Worm (Caenorhabditis elegans) whole organism, L2 larva: Measurements from ENCODE around the gene R03G8.1.
A peak's percentile ranks its signal among the peaks of the same experiment; 100 is the strongest.

Experiments
- C34F6.9 ChIP-seq: fragments of 150-350 bp; optimal IDR thresholded peaks from 2 replicates; lab custom pipeline; 2014; ENCODE audit warnings: missing biosample characterization, missing genetic modification characterization
- F13H6.1 ChIP-seq: sonication (generic microtip); optimal IDR thresholded peaks from 2 replicates; lab custom pipeline; 2016; ENCODE audit warnings: missing genetic modification characterization, missing compliant biosample characterization
- Y55F3AM.14 ChIP-seq: fragments of 200-800 bp; sonication (Bioruptor generic); optimal IDR thresholded peaks from 2 replicates; lab custom pipeline; 2018; ENCODE audit warnings: mild to moderate bottlenecking, missing genetic modification characterization, missing compliant biosample characterization
- ZK546.5 ChIP-seq: sonication (generic microtip); optimal IDR thresholded peaks from 2 replicates; lab custom pipeline; 2017; ENCODE audit warnings: missing biosample characterization, missing genetic modification characterization
- aly-2 ChIP-seq: fragments of 150-350 bp; optimal IDR thresholded peaks from 2 replicates; lab custom pipeline; 2014; ENCODE audit warnings: missing biosample characterization, missing genetic modification characterization
- ama-1 ChIP-seq: fragments of 150-350 bp; optimal IDR thresholded peaks from 2 replicates; lab custom pipeline; 2018; ENCODE audit warnings: inconsistent platforms
- blmp-1 ChIP-seq: sonication (generic microtip); optimal IDR thresholded peaks from 2 replicates; lab custom pipeline; 2017; ENCODE audit warnings: missing genetic modification characterization, mild to moderate bottlenecking, missing compliant biosample characterization, antibody characterized with exemption, moderate library complexity; ENCODE audit not compliant: insufficient read depth
- ceh-16 ChIP-seq: fragments of 150-350 bp; optimal IDR thresholded peaks from 2 replicates; lab custom pipeline; 2014; ENCODE audit warnings: missing biosample characterization, missing genetic modification characterization
- ceh-82 ChIP-seq: fragments of 150-350 bp; optimal IDR thresholded peaks from 2 replicates; lab custom pipeline; 2014; ENCODE audit warnings: missing biosample characterization, missing genetic modification characterization
- crh-2 ChIP-seq: sonication (generic microtip); optimal IDR thresholded peaks from 2 replicates; lab custom pipeline; 2017; ENCODE audit warnings: missing biosample characterization, missing genetic modification characterization
- egl-27 ChIP-seq: sonication (generic microtip); optimal IDR thresholded peaks from 3 replicates; lab custom pipeline; 2017; ENCODE audit warnings: missing biosample characterization, missing genetic modification reagents, missing genetic modification characterization
- elt-1 ChIP-seq: fragments of 150-350 bp; optimal IDR thresholded peaks from 2 replicates; lab custom pipeline; 2014; ENCODE audit warnings: missing biosample characterization, missing genetic modification characterization
- elt-3 ChIP-seq: sonication (generic microtip); optimal IDR thresholded peaks from 2 replicates; lab custom pipeline; 2017; ENCODE audit warnings: missing biosample characterization, missing genetic modification characterization
- fos-1 ChIP-seq: fragments of 150-350 bp; optimal IDR thresholded peaks from 2 replicates; lab custom pipeline; 2014; ENCODE audit warnings: missing biosample characterization, missing genetic modification characterization
- gmeb-1 ChIP-seq: fragments of 150-350 bp; optimal IDR thresholded peaks from 2 replicates; lab custom pipeline; 2014; ENCODE audit warnings: missing biosample characterization, missing genetic modification characterization
- lin-11 ChIP-seq: fragments of 150-350 bp; sonication (generic microtip); optimal IDR thresholded peaks from 2 replicates; lab custom pipeline; 2014; ENCODE audit warnings: missing biosample characterization, missing genetic modification characterization, inconsistent platforms, mixed read lengths
- lin-13 ChIP-seq: fragments of 150-350 bp; optimal IDR thresholded peaks from 2 replicates; lab custom pipeline; 2014; ENCODE audit warnings: missing biosample characterization, missing genetic modification reagents, missing genetic modification characterization
- lin-39 ChIP-seq: fragments of 150-350 bp; optimal IDR thresholded peaks from 2 replicates; lab custom pipeline; 2014; ENCODE audit warnings: missing biosample characterization, missing genetic modification reagents, missing genetic modification characterization
- lsy-2 ChIP-seq, 2 experiments: fragments of 150-350 bp in 1 of 2; sonication (generic microtip) in 1 of 2; optimal IDR thresholded peaks; 2 replicates each; lab custom pipeline; 2014 to 2017; ENCODE audit warnings: missing biosample characterization in 2 of 2, missing genetic modification characterization in 2 of 2
- mbf-1 ChIP-seq: sonication (generic microtip); optimal IDR thresholded peaks from 2 replicates; lab custom pipeline; 2017; ENCODE audit warnings: missing biosample characterization, missing genetic modification characterization
- mdl-1 ChIP-seq, 2 experiments: fragments of 150-350 bp in 1 of 2; sonication (generic microtip) in 1 of 2; optimal IDR thresholded peaks; 2 replicates each; lab custom pipeline; 2017; ENCODE audit warnings: missing biosample characterization in 2 of 2, missing genetic modification characterization in 2 of 2
- nhr-10 ChIP-seq: sonication (generic microtip); optimal IDR thresholded peaks from 2 replicates; lab custom pipeline; 2017; ENCODE audit warnings: missing biosample characterization, missing genetic modification characterization
- nhr-11 ChIP-seq: fragments of 150-350 bp; optimal IDR thresholded peaks from 2 replicates; lab custom pipeline; 2014; ENCODE audit warnings: missing biosample characterization, missing genetic modification characterization
- nhr-129 ChIP-seq: fragments of 150-350 bp; optimal IDR thresholded peaks from 2 replicates; lab custom pipeline; 2014; ENCODE audit warnings: missing biosample characterization, missing genetic modification characterization
- nhr-21 ChIP-seq: fragments of 150-350 bp; optimal IDR thresholded peaks from 2 replicates; lab custom pipeline; 2014; ENCODE audit warnings: missing biosample characterization, missing genetic modification characterization
- nhr-23 ChIP-seq: fragments of 150-350 bp; optimal IDR thresholded peaks from 2 replicates; lab custom pipeline; 2014; ENCODE audit warnings: missing biosample characterization, missing genetic modification reagents, missing genetic modification characterization
- nhr-25 ChIP-seq: fragments of 150-350 bp; sonication (generic microtip); optimal IDR thresholded peaks from 3 replicates; lab custom pipeline; 2014; ENCODE audit warnings: missing biosample characterization, missing genetic modification characterization
- peb-1 ChIP-seq: fragments of 150-350 bp; optimal IDR thresholded peaks from 2 replicates; lab custom pipeline; 2014; ENCODE audit warnings: missing biosample characterization, missing genetic modification characterization
- sem-4 ChIP-seq: fragments of 150-350 bp; optimal IDR thresholded peaks from 2 replicates; lab custom pipeline; 2014; ENCODE audit warnings: missing biosample characterization, missing genetic modification reagents, missing genetic modification characterization
- sma-3 ChIP-seq: sonication (generic microtip); optimal IDR thresholded peaks from 2 replicates; lab custom pipeline; 2016; ENCODE audit warnings: missing genetic modification reagents, missing genetic modification characterization, missing compliant biosample characterization
- sma-9 ChIP-seq, 2 experiments: fragments of 150-350 bp in 1 of 2; sonication (generic microtip) in 1 of 2; optimal IDR thresholded peaks; 2 replicates each; lab custom pipeline; 2014 to 2016; ENCODE audit warnings: missing genetic modification characterization in 2 of 2, mild to moderate bottlenecking in 1 of 2, missing biosample characterization in 1 of 2, missing compliant biosample characterization in 1 of 2, missing genetic modification reagents in 1 of 2, moderate library complexity in 1 of 2
- snpc-4 ChIP-seq: fragments of 150-350 bp; optimal IDR thresholded peaks from 2 replicates; lab custom pipeline; 2014; ENCODE audit warnings: missing biosample characterization, missing genetic modification characterization
- unc-39 ChIP-seq: fragments of 150-350 bp; optimal IDR thresholded peaks from 2 replicates; lab custom pipeline; 2014; ENCODE audit warnings: missing biosample characterization, missing genetic modification characterization
- unc-55 ChIP-seq: fragments of 150-350 bp; sonication (generic microtip); optimal IDR thresholded peaks from 3 replicates; lab custom pipeline; 2014; ENCODE audit warnings: missing biosample characterization, missing genetic modification reagents, missing genetic modification characterization
- ztf-1 ChIP-seq: fragments of 200-800 bp; sonication (Bioruptor generic); conservative IDR thresholded peaks from 2 replicates; pipeline ENCODE4 v1.3.6; 2022; ENCODE audit warnings: missing genetic modification characterization, missing compliant biosample characterization
- ztf-11 ChIP-seq: sonication (generic microtip); optimal IDR thresholded peaks from 2 replicates; lab custom pipeline; 2017; ENCODE audit warnings: missing biosample characterization, missing genetic modification characterization
- ztf-4 ChIP-seq: fragments of 150-350 bp; optimal IDR thresholded peaks from 2 replicates; lab custom pipeline; 2014; ENCODE audit warnings: missing biosample characterization, missing genetic modification characterization

The R03G8.1 gene

DNA sequence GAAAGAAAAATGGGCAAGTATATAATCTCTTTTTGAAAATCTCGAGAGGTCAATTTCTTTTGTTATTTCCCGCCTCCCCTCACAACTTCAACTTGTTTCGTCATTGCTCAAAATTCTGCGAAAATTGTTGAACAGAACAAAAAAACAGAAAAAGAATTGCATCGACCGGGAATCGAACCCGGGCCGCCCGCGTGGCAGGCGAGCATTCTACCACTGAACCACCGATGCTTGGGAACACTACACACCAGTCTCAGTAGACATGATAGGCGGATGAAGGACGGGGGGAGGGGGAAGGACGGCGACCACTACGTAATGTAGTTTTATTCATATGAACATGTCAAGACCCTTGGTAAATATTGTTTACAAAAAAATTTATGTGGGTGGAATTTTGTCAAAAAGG lies 36.7 kb downstream of the R03G8.1 start:
- TF ChIP-seq ceh-16: peak; percentile 19
- TF ChIP-seq fos-1 (tag; lab: Kevin White, UChicago): peak; percentile 36
- TF ChIP-seq mdl-1 (tag; optimal IDR thresholded peaks at IDR 0.05; lab: Kevin White, UChicago): no peak
- TF ChIP-seq Y55F3AM.14 (GFP tag; lab: Kevin White, UChicago): peak; percentile 86
- peak; percentile 65 for TF ChIP-seq lin-13 (GFP tag; lab: Kevin White, UChicago)
- TF ChIP-seq unc-55 (GFP tag; lab: Kevin White, UChicago): peak; percentile 74
- no peak for TF ChIP-seq elt-1 (tag; lab: Kevin White, UChicago)
- peak; percentile 58 for TF ChIP-seq lin-11 (tag; lab: Kevin White, UChicago)
- TF ChIP-seq C34F6.9: peak; percentile 26
- peak; percentile 26 for TF ChIP-seq ztf-4
- peak; percentile 55 for TF ChIP-seq gmeb-1
- TF ChIP-seq ceh-82 (tag; lab: Kevin White, UChicago): no peak
- TF ChIP-seq blmp-1: peak; percentile 6
- TF ChIP-seq nhr-23 (tag; lab: Kevin White, UChicago): no peak
- peak; percentile 53 for TF ChIP-seq sem-4 (tag; lab: Kevin White, UChicago)
- TF ChIP-seq egl-27 (tag; lab: Kevin White, UChicago): no peak
- TF ChIP-seq lsy-2 (tag; optimal IDR thresholded peaks at IDR 0.05; lab: Kevin White, UChicago): peak in 1 of 2 experiments; percentile 32
- TF ChIP-seq nhr-25 (tag; lab: Kevin White, UChicago): peak; percentile 10
- peak; percentile 82 for TF ChIP-seq F13H6.1 (tag; lab: Kevin White, UChicago)
- TF ChIP-seq sma-3 (GFP tag; lab: Kevin White, UChicago): peak; percentile 70
- TF ChIP-seq crh-2 (tag; lab: Kevin White, UChicago): peak; percentile 90
- TF ChIP-seq nhr-21 (tag; lab: Kevin White, UChicago): peak; percentile 2
- TF ChIP-seq sma-9 (GFP tag; optimal IDR thresholded peaks at IDR 0.05; lab: Kevin White, UChicago): peak; percentile 40
- no peak for TF ChIP-seq sma-9 (tag; optimal IDR thresholded peaks at IDR 0.05; lab: Kevin White, UChicago)
- TF ChIP-seq nhr-129: peak; percentile 67

DNA sequence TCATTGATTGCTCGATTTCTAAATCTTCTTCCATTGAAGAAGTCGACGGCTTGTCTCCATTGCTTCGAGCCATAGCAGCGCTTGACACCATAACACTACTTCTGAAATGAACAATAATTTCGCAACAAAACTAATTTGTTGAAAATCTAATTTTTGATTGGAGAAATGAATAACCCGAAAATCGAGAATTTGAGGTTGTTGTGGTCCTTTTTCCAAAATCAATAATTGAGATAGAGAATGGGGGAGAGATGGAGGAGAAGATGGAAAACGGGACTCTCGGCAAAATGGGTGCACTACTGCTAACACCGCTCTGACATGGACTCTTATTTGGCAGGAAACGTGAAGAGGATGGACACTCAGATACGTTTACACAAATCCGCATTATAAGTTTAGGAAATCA lies 37.8 kb downstream of the R03G8.1 start, which contains the start of gene snx-17:
Gene snx-17, minus strand, starts transcription at position 101 of the 400 bp plus-strand sequence.
- TF ChIP-seq snpc-4 (no peak), lin-39 (tag; lab: Kevin White, UChicago) (no peak), unc-39 (tag; lab: Kevin White, UChicago) (no peak)
- TF ChIP-seq, all 48 proteins: peak for 0

DNA sequence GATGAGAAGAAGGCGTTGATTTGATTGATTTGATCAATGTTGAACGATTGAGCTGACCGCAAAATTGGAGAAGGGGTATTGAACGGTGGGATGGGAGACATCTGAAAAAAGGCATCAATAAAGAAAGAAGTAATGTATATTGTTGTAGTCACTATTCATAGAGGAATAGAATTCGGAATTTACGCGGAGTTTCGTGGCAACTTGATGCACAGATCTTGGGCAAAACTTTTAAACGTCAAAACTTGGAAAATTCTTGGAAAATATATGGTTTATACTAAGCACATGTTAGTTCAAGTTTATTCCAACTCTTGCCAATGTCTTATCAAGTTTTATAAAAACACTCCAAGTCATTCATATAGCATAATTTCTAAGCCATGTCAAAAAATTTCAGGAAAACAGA lies 42.0 kb downstream of the R03G8.1 start, which contains the start of gene F17H10.4:
Gene F17H10.4, minus strand, starts transcription at position 101 of the 400 bp plus-strand sequence.
- no peak for TF ChIP-seq ceh-82 (tag; lab: Kevin White, UChicago)
- no peak for TF ChIP-seq aly-2 (tag; lab: Kevin White, UChicago)
- TF ChIP-seq sma-3 (GFP tag; lab: Kevin White, UChicago): no peak
- TF ChIP-seq ama-1 (lab: Kevin White, UChicago): no peak
- TF ChIP-seq ztf-11 (tag; lab: Kevin White, UChicago): no peak
- no peak for TF ChIP-seq sem-4 (tag; lab: Kevin White, UChicago)
- no peak for TF ChIP-seq nhr-10

DNA sequence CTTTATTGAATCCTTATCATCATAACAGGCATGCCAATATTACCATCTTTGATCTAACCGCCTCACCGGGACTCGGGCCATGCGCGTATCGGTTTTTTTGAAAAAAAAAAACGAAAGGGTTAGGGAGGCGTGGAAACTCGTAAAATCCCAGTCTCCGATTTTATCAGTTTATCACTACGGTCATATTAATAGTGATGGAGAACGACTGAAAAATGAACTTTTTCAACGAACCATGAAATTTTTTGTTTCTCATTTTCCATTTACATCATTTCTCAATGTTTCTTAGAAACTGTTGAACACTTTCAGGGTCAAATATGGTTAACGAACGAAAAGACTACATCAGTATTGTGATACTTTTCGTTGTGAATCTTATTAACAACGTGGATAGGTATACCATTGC lies 45.6 kb downstream of the R03G8.1 start, which contains the start of gene spin-3:
Gene spin-3, plus strand, starts transcription at position 301 of the 400 bp plus-strand sequence.
- TF ChIP-seq nhr-11 (tag; lab: Kevin White, UChicago) (no peak), aly-2 (tag; lab: Kevin White, UChicago) (no peak), peb-1 (tag; lab: Kevin White, UChicago) (no peak), F13H6.1 (tag; lab: Kevin White, UChicago) (no peak), egl-27 (tag; lab: Kevin White, UChicago) (no peak), nhr-23 (tag; lab: Kevin White, UChicago) (no peak), lin-39 (tag; lab: Kevin White, UChicago) (no peak), elt-3 (no peak), nhr-25 (tag; lab: Kevin White, UChicago) (no peak), crh-2 (tag; lab: Kevin White, UChicago) (no peak), ztf-1 (GFP tag; lab: Robert Waterston, UW) (no peak), ZK546.5 (tag; lab: Kevin White, UChicago) (no peak), ama-1 (lab: Kevin White, UChicago) (no peak), mbf-1 (no peak), Y55F3AM.14 (GFP tag; lab: Kevin White, UChicago) (no peak), ceh-82 (tag; lab: Kevin White, UChicago) (no peak)
